Fruit fly (Drosophila melanogaster) whole organism, embryonic: ENCODE results near the gene CG31559.

Experiments
- CG10431 ChIP-seq: fragments of 200-800 bp; sonication (Bioruptor generic); optimal IDR thresholded peaks from 3 replicates; lab custom pipeline; 2018; ENCODE audit warnings: missing biosample characterization, mild to moderate bottlenecking, missing genetic modification characterization
- CG11695 ChIP-seq: fragments of 200-800 bp; sonication (Bioruptor generic); IDR thresholded peaks from 3 replicates; pipeline ENCODE4 v1.3.6; 2022; ENCODE audit warnings: missing biosample characterization, missing genetic modification characterization
- CG12299 ChIP-seq: fragments of 200-800 bp; sonication (Bioruptor generic); optimal IDR thresholded peaks from 2 replicates; lab custom pipeline; 2018; ENCODE audit warnings: missing biosample characterization, mild to moderate bottlenecking, missing genetic modification characterization
- CG13123 ChIP-seq: fragments of 200-800 bp; sonication (Bioruptor generic); optimal IDR thresholded peaks from 2 replicates; lab custom pipeline; 2016; ENCODE audit warnings: missing biosample characterization, missing genetic modification characterization
- CG13296 ChIP-seq: fragments of 200-800 bp; sonication (Bioruptor generic); optimal IDR thresholded peaks from 3 replicates; lab custom pipeline; 2018; ENCODE audit warnings: missing biosample characterization, mild to moderate bottlenecking, missing genetic modification characterization
- CG17186 ChIP-seq: fragments of 200-800 bp; sonication (Bioruptor generic); optimal IDR thresholded peaks from 3 replicates; lab custom pipeline; 2017; ENCODE audit warnings: missing biosample characterization, missing genetic modification reagents, missing genetic modification characterization
- CG17829 ChIP-seq: fragments of 200-800 bp; optimal IDR thresholded peaks from 2 replicates; lab custom pipeline; 2019; ENCODE audit warnings: missing biosample characterization, mild to moderate bottlenecking, missing genetic modification characterization, moderate library complexity
- CG3838 ChIP-seq: fragments of 200-800 bp; sonication (Bioruptor generic); optimal IDR thresholded peaks from 3 replicates; lab custom pipeline; 2016; ENCODE audit warnings: missing biosample characterization, missing genetic modification characterization
- CG4730 ChIP-seq: fragments of 200-800 bp; sonication (Bioruptor generic); IDR thresholded peaks from 2 replicates; pipeline ENCODE4 v1.3.6; 2022; ENCODE audit warnings: missing biosample characterization, missing genetic modification characterization
- CG6791 ChIP-seq: fragments of 200-800 bp; sonication (Bioruptor generic); IDR thresholded peaks from 3 replicates; pipeline ENCODE4 v1.3.6; 2022; ENCODE audit warnings: missing biosample characterization, missing genetic modification characterization; ENCODE audit not compliant: partially characterized antibody
- E2f2 ChIP-seq: fragments of 200-800 bp; sonication (Bioruptor generic); IDR thresholded peaks from 2 replicates; pipeline ENCODE4 v1.3.6; 2022; ENCODE audit warnings: missing biosample characterization, missing genetic modification characterization
- Hsf ChIP-seq: fragments of 200-800 bp; sonication (Bioruptor generic); optimal IDR thresholded peaks from 3 replicates; lab custom pipeline; 2016; ENCODE audit warnings: missing biosample characterization, missing genetic modification characterization
- Lim3 ChIP-seq: fragments of 200-800 bp; sonication (Bioruptor generic); IDR thresholded peaks from 2 replicates; pipeline ENCODE4 v1.3.6; 2022; ENCODE audit warnings: missing biosample characterization, missing genetic modification characterization
- Max ChIP-seq: fragments of 200-800 bp; sonication (Bioruptor generic); optimal IDR thresholded peaks from 2 replicates; lab custom pipeline; 2016; ENCODE audit warnings: missing biosample characterization, mild to moderate bottlenecking, missing genetic modification characterization
- Oli ChIP-seq: fragments of 200-800 bp; sonication (Bioruptor generic); optimal IDR thresholded peaks from 2 replicates; lab custom pipeline; 2018; ENCODE audit warnings: missing biosample characterization, mild to moderate bottlenecking, missing genetic modification characterization, moderate library complexity
- PHDP ChIP-seq: fragments of 200-800 bp; sonication (Bioruptor generic); optimal IDR thresholded peaks from 3 replicates; lab custom pipeline; 2018; ENCODE audit warnings: missing biosample characterization, mild to moderate bottlenecking, missing genetic modification characterization, moderate library complexity
- Six4 ChIP-seq: fragments of 200-800 bp; sonication (Bioruptor generic); optimal IDR thresholded peaks from 2 replicates; lab custom pipeline; 2016; ENCODE audit warnings: missing biosample characterization, missing genetic modification characterization
- Sox102F ChIP-seq: fragments of 200-800 bp; sonication (Bioruptor generic); optimal IDR thresholded peaks from 2 replicates; lab custom pipeline; 2018; ENCODE audit warnings: missing biosample characterization, mild to moderate bottlenecking, missing genetic modification characterization, moderate library complexity
- Xbp1 ChIP-seq: fragments of 200-800 bp; sonication (Bioruptor generic); optimal IDR thresholded peaks from 3 replicates; lab custom pipeline; 2016; ENCODE audit warnings: missing biosample characterization, mild to moderate bottlenecking, missing genetic modification characterization
- Xrp1 ChIP-seq: fragments of 200-800 bp; sonication (Bioruptor generic); IDR thresholded peaks from 2 replicates; pipeline ENCODE4 v1.3.6; 2022; ENCODE audit warnings: missing biosample characterization, missing genetic modification characterization
- bab2 ChIP-seq: fragments of 200-800 bp; sonication (Bioruptor generic); optimal IDR thresholded peaks from 2 replicates; lab custom pipeline; 2016; ENCODE audit warnings: missing biosample characterization, missing genetic modification characterization
- bowl ChIP-seq: fragments of 200-800 bp; sonication (Bioruptor generic); IDR thresholded peaks from 2 replicates; pipeline ENCODE4 v1.3.6; 2022; ENCODE audit warnings: missing biosample characterization, missing genetic modification characterization
- chinmo ChIP-seq: fragments of 200-800 bp; sonication (Bioruptor generic); IDR thresholded peaks from 4 replicates; pipeline ENCODE4 v1.3.6; 2022; ENCODE audit warnings: missing biosample characterization, missing genetic modification characterization; ENCODE audit not compliant: partially characterized antibody
- ems ChIP-seq: fragments of 200-800 bp; sonication (Bioruptor generic); optimal IDR thresholded peaks from 3 replicates; lab custom pipeline; 2016; ENCODE audit warnings: missing biosample characterization, missing genetic modification characterization
- gcm ChIP-seq: fragments of 200-800 bp; sonication (Bioruptor generic); optimal IDR thresholded peaks from 2 replicates; lab custom pipeline; 2019; ENCODE audit warnings: missing biosample characterization, mild to moderate bottlenecking, missing genetic modification characterization, moderate library complexity
- grn ChIP-seq: fragments of 200-800 bp; sonication (Bioruptor generic); optimal IDR thresholded peaks from 3 replicates; lab custom pipeline; 2017; ENCODE audit warnings: missing biosample characterization, missing genetic modification characterization
- h ChIP-seq: fragments of >200 bp; optimal IDR thresholded peaks from 2 replicates; lab custom pipeline; 2017
- ham ChIP-seq: fragments of 200-800 bp; sonication (Bioruptor generic); IDR thresholded peaks from 2 replicates; pipeline ENCODE4 v1.3.6; 2022; ENCODE audit warnings: missing biosample characterization, missing genetic modification characterization
- kay ChIP-seq: fragments of 200-800 bp; sonication (Bioruptor generic); optimal IDR thresholded peaks from 2 replicates; lab custom pipeline; 2016; ENCODE audit warnings: missing biosample characterization, missing genetic modification characterization
- lab ChIP-seq: fragments of 200-800 bp; sonication (Bioruptor generic); optimal IDR thresholded peaks from 3 replicates; lab custom pipeline; 2017; ENCODE audit warnings: missing biosample characterization, missing genetic modification characterization, mild to moderate bottlenecking, moderate library complexity, missing genetic modification reagents
- lilli ChIP-seq: fragments of 200-800 bp; sonication (Bioruptor generic); optimal IDR thresholded peaks from 3 replicates; lab custom pipeline; 2016; ENCODE audit warnings: missing biosample characterization, missing genetic modification characterization
- oc ChIP-seq: fragments of 200-800 bp; sonication (Bioruptor generic); optimal IDR thresholded peaks from 2 replicates; lab custom pipeline; 2018; ENCODE audit warnings: missing biosample characterization, mild to moderate bottlenecking, missing genetic modification characterization, moderate library complexity
- p53 ChIP-seq: fragments of 200-800 bp; sonication (Bioruptor generic); optimal IDR thresholded peaks from 2 replicates; lab custom pipeline; 2016; ENCODE audit warnings: missing biosample characterization, missing genetic modification characterization
- pfk ChIP-seq: fragments of 200-800 bp; sonication (Bioruptor generic); optimal IDR thresholded peaks from 2 replicates; lab custom pipeline; 2018; ENCODE audit warnings: missing biosample characterization, mild to moderate bottlenecking, missing genetic modification characterization, moderate library complexity
- pita ChIP-seq: fragments of 200-800 bp; sonication (Bioruptor generic); optimal IDR thresholded peaks from 2 replicates; lab custom pipeline; 2017; ENCODE audit warnings: missing biosample characterization, mild to moderate bottlenecking, missing genetic modification characterization
- pnt ChIP-seq: fragments of 200-800 bp; sonication (Bioruptor generic); optimal IDR thresholded peaks from 3 replicates; lab custom pipeline; 2016; ENCODE audit warnings: missing biosample characterization, missing genetic modification characterization
- repo ChIP-seq: fragments of 200-800 bp; sonication (Bioruptor generic); optimal IDR thresholded peaks from 2 replicates; lab custom pipeline; 2016; ENCODE audit warnings: missing biosample characterization, missing genetic modification characterization
- sc ChIP-seq, 3 experiments: fragments of >200 bp in 2 of 3; fragments of 200-800 bp in 1 of 3; sonication (Bioruptor generic) in 1 of 3; optimal IDR thresholded peaks; 2 replicates in 2 of 3; 3 replicates in 1 of 3; lab custom pipeline; 2017; ENCODE audit warnings: mild to moderate bottlenecking in 1 of 3, missing biosample characterization in 1 of 3, missing genetic modification characterization in 1 of 3, missing genetic modification reagents in 1 of 3
- shn ChIP-seq: fragments of 200-800 bp; sonication (Bioruptor generic); optimal IDR thresholded peaks from 3 replicates; lab custom pipeline; 2016; ENCODE audit warnings: missing biosample characterization, missing genetic modification characterization
- tgo ChIP-seq: fragments of 200-800 bp; sonication (Bioruptor generic); IDR thresholded peaks from 3 replicates; pipeline ENCODE4 v1.3.6; 2022; ENCODE audit warnings: missing biosample characterization, missing genetic modification characterization
- unpg ChIP-seq: fragments of 200-800 bp; sonication (Bioruptor generic); optimal IDR thresholded peaks from 3 replicates; lab custom pipeline; 2018; ENCODE audit warnings: missing biosample characterization, mild to moderate bottlenecking, missing genetic modification characterization, moderate library complexity
- vfl ChIP-seq: fragments of 200-800 bp; sonication (Bioruptor generic); optimal IDR thresholded peaks from 2 replicates; lab custom pipeline; 2016; ENCODE audit warnings: missing biosample characterization, missing genetic modification characterization
- vnd ChIP-seq: fragments of 200-800 bp; sonication (Bioruptor generic); IDR thresholded peaks from 3 replicates; pipeline ENCODE4 v1.3.6; 2022; ENCODE audit warnings: missing biosample characterization, missing genetic modification characterization; ENCODE audit not compliant: partially characterized antibody
- z ChIP-seq: fragments of 200-800 bp; sonication (Bioruptor generic); IDR thresholded peaks from 3 replicates; pipeline ENCODE4 v1.3.6; 2022; ENCODE audit warnings: missing biosample characterization, missing genetic modification characterization
- zen ChIP-seq: fragments of 200-800 bp; sonication (Bioruptor generic); optimal IDR thresholded peaks from 3 replicates; lab custom pipeline; 2018; ENCODE audit warnings: missing biosample characterization, mild to moderate bottlenecking, missing genetic modification characterization, moderate library complexity

Gene CG31559

DNA sequence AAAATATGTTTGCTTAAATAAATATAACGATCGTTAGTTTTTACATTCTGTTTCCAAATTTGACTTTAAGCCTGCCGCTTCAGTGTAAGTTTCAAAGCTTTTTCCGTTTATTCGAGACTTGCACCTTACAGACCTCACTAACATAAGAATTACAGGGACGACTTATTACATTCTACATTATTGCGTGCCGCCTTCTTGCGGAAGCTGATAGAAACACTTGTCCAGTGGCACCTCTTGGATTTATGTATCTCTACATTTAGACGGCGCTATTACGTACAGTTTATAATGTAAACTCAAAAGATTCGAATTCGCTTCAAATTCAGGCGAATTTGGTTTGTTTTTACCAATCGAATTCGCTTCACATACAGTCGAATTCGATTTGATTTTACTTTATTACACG is 13.7 kb upstream of the CG31559 start (continued):
- TF ChIP-seq z (GFP tag; lab: Robert Waterston, UW): no peak
- no peak for TF ChIP-seq ems (GFP tag; lab: Kevin White, UChicago)
- peak; percentile 47 for TF ChIP-seq Hsf (GFP tag; lab: Kevin White, UChicago)
- TF ChIP-seq zen (tag; lab: Kevin White, UChicago): no peak
- no peak for TF ChIP-seq pnt
- TF ChIP-seq CG4730 (GFP tag; lab: Robert Waterston, UW): no peak
- TF ChIP-seq PHDP (tag; lab: Kevin White, UChicago): no peak
- TF ChIP-seq Xrp1 (GFP tag; lab: Robert Waterston, UW): no peak
- no peak for TF ChIP-seq grn (GFP tag; lab: Kevin White, UChicago)
- no peak for TF ChIP-seq pfk (GFP tag; lab: Kevin White, UChicago)
- TF ChIP-seq vfl (GFP tag; lab: Kevin White, UChicago): no peak
- no peak for TF ChIP-seq CG17186 (GFP tag; lab: Kevin White, UChicago)
- no peak for TF ChIP-seq CG13296 (GFP tag; lab: Kevin White, UChicago)
- no peak for TF ChIP-seq Sox102F
- TF ChIP-seq vnd (GFP tag; lab: Robert Waterston, UW): peak; percentile 23; the same call in 1 of the 3 replicates
- TF ChIP-seq gcm (GFP tag; lab: Kevin White, UChicago): no peak
- no peak for TF ChIP-seq Lim3 (GFP tag; lab: Robert Waterston, UW)
- TF ChIP-seq CG12299 (tag; lab: Kevin White, UChicago): no peak
- peak; percentile 50 for TF ChIP-seq Xbp1
- no peak for TF ChIP-seq oc (tag; lab: Kevin White, UChicago)
- TF ChIP-seq CG11695 (GFP tag; lab: Robert Waterston, UW): no peak
- TF ChIP-seq Six4 (GFP tag; lab: Kevin White, UChicago): no peak
- TF ChIP-seq unpg (GFP tag; lab: Kevin White, UChicago): no peak
- no peak for TF ChIP-seq Max (GFP tag; lab: Kevin White, UChicago)
- no peak for TF ChIP-seq CG10431 (GFP tag; lab: Kevin White, UChicago)
- TF ChIP-seq bowl (GFP tag; lab: Robert Waterston, UW): no peak
- no peak for TF ChIP-seq p53 (GFP tag; lab: Kevin White, UChicago)
- TF ChIP-seq lab (GFP tag; lab: Kevin White, UChicago): no peak
- TF ChIP-seq kay (GFP tag; lab: Kevin White, UChicago): no peak
- TF ChIP-seq lilli (GFP tag; lab: Kevin White, UChicago): peak; percentile 9
- TF ChIP-seq Oli (tag; lab: Kevin White, UChicago): no peak
- TF ChIP-seq sc (optimal IDR thresholded peaks at IDR 0.05; lab: Kevin White, UChicago): no peak
- no peak for TF ChIP-seq sc (GFP tag; optimal IDR thresholded peaks at IDR 0.05; lab: Kevin White, UChicago)
- TF ChIP-seq shn (GFP tag; lab: Kevin White, UChicago): no peak
- no peak for TF ChIP-seq ham (GFP tag; lab: Robert Waterston, UW)
- TF ChIP-seq CG13123 (GFP tag; lab: Kevin White, UChicago): no peak
- no peak for TF ChIP-seq bab2 (GFP tag; lab: Kevin White, UChicago)
- TF ChIP-seq E2f2 (GFP tag; lab: Robert Waterston, UW): no peak
- TF ChIP-seq CG3838 (GFP tag; lab: Kevin White, UChicago): no peak

dm6 chr3R:6167183-6167582 is 10.1 kb upstream of the CG31559 start, which contains the start of gene CG1077:
CG1077 (plus strand) TSS chr3R:6167483.
- TF ChIP-seq tgo (GFP tag; lab: Robert Waterston, UW) (no peak), pita (GFP tag; lab: Kevin White, UChicago) (no peak), chinmo (GFP tag; lab: Robert Waterston, UW) (0 out of 4 replicates have a peak, but pooled peaks have one; percentile 15), h (lab: Kevin White, UChicago) (no peak), CG6791 (GFP tag; lab: Robert Waterston, UW) (no peak), repo (GFP tag; lab: Kevin White, UChicago) (no peak), CG17829 (tag; lab: Kevin White, UChicago) (no peak)
- TF ChIP-seq, all 482 proteins: peak for 1
